Fruit fly (Drosophila melanogaster) whole organism, embryonic: ENCODE measurements around the gene S6KL.
A peak's percentile ranks its signal among the peaks of the same experiment; 100 is the strongest.

Experiments
- Antp ChIP-seq: fragments of 200-800 bp; sonication (Bioruptor generic); optimal IDR thresholded peaks from 3 replicates; lab custom pipeline; 2016; ENCODE audit warnings: missing biosample characterization, missing genetic modification characterization
- BEAF-32 ChIP-seq: fragments of 200-800 bp; sonication (Bioruptor generic); optimal IDR thresholded peaks from 3 replicates; lab custom pipeline; 2017; ENCODE audit warnings: missing biosample characterization, missing genetic modification characterization, mild to moderate bottlenecking, moderate library complexity, missing genetic modification reagents
- Bgb ChIP-seq: fragments of 200-800 bp; sonication (Bioruptor generic); IDR thresholded peaks from 2 replicates; pipeline ENCODE4 v1.3.6; 2022; ENCODE audit warnings: missing biosample characterization, missing genetic modification characterization; ENCODE audit not compliant: partially characterized antibody
- CG10267 ChIP-seq: fragments of 200-800 bp; sonication (Bioruptor generic); optimal IDR thresholded peaks from 2 replicates; lab custom pipeline; 2018; ENCODE audit warnings: missing biosample characterization, mild to moderate bottlenecking, missing genetic modification characterization, moderate library complexity
- CG12659 ChIP-seq: fragments of 200-800 bp; sonication (Bioruptor generic); optimal IDR thresholded peaks from 3 replicates; lab custom pipeline; 2017; ENCODE audit warnings: mild to moderate bottlenecking, missing biosample characterization, missing genetic modification reagents, missing genetic modification characterization
- CG13287 ChIP-seq: fragments of 200-800 bp; sonication (Bioruptor generic); IDR thresholded peaks from 2 replicates; pipeline ENCODE4 v1.3.6; 2022; ENCODE audit warnings: missing biosample characterization, missing genetic modification characterization; ENCODE audit not compliant: partially characterized antibody
- CG1529 ChIP-seq: fragments of 200-800 bp; sonication (Bioruptor generic); optimal IDR thresholded peaks from 3 replicates; lab custom pipeline; 2018; ENCODE audit warnings: missing biosample characterization, missing genetic modification characterization
- CG17328 ChIP-seq: fragments of 200-800 bp; sonication (Bioruptor generic); IDR thresholded peaks from 2 replicates; pipeline ENCODE4 v1.3.6; 2022; ENCODE audit warnings: missing biosample characterization, missing genetic modification characterization
- CG4424 ChIP-seq: fragments of 200-800 bp; sonication (Bioruptor generic); optimal IDR thresholded peaks from 3 replicates; lab custom pipeline; 2016; ENCODE audit warnings: missing biosample characterization, missing genetic modification characterization
- CG6791 ChIP-seq: fragments of 200-800 bp; sonication (Bioruptor generic); IDR thresholded peaks from 3 replicates; pipeline ENCODE4 v1.3.6; 2022; ENCODE audit warnings: missing biosample characterization, missing genetic modification characterization; ENCODE audit not compliant: partially characterized antibody
- CG7271 ChIP-seq: fragments of 200-800 bp; sonication (Bioruptor generic); optimal IDR thresholded peaks from 2 replicates; lab custom pipeline; 2018; ENCODE audit warnings: missing biosample characterization, mild to moderate bottlenecking, missing genetic modification characterization, moderate library complexity
- CG7963 ChIP-seq: fragments of 200-800 bp; sonication (Bioruptor generic); IDR thresholded peaks from 3 replicates; pipeline ENCODE4 v1.3.6; 2022; ENCODE audit warnings: missing biosample characterization, missing genetic modification characterization; ENCODE audit not compliant: partially characterized antibody
- CG8290 ChIP-seq, 3 experiments: fragments of 200-800 bp; sonication (Bioruptor generic); optimal IDR thresholded peaks; 2 replicates each; lab custom pipeline; 2016 to 2019; ENCODE audit warnings: missing biosample characterization in 3 of 3, missing genetic modification characterization in 3 of 3, mild to moderate bottlenecking in 2 of 3, moderate library complexity in 1 of 3
- CG8944 ChIP-seq: fragments of 200-800 bp; sonication (Bioruptor generic); optimal IDR thresholded peaks from 3 replicates; lab custom pipeline; 2016; ENCODE audit warnings: missing biosample characterization, missing genetic modification characterization
- CG9797 ChIP-seq: fragments of 200-800 bp; sonication (Bioruptor generic); optimal IDR thresholded peaks from 3 replicates; lab custom pipeline; 2018; ENCODE audit warnings: missing biosample characterization, mild to moderate bottlenecking, missing genetic modification characterization
- Chrac-16 ChIP-seq: fragments of 200-800 bp; sonication (Bioruptor generic); optimal IDR thresholded peaks from 3 replicates; lab custom pipeline; 2016; ENCODE audit warnings: missing biosample characterization, missing genetic modification characterization
- Dll ChIP-seq: fragments of 200-800 bp; sonication (Bioruptor generic); IDR thresholded peaks from 4 replicates; pipeline ENCODE4 v1.3.6; 2022; ENCODE audit warnings: missing biosample characterization, missing genetic modification characterization; ENCODE audit not compliant: partially characterized antibody
- Doc3 ChIP-seq: fragments of 200-800 bp; sonication (Bioruptor generic); IDR thresholded peaks from 3 replicates; pipeline ENCODE4 v1.3.6; 2022; ENCODE audit warnings: missing biosample characterization, missing genetic modification characterization; ENCODE audit not compliant: partially characterized antibody
- Dp ChIP-seq: fragments of 200-800 bp; sonication (Bioruptor generic); optimal IDR thresholded peaks from 2 replicates; lab custom pipeline; 2018; ENCODE audit warnings: missing biosample characterization, mild to moderate bottlenecking, missing genetic modification characterization, moderate library complexity
- Ets97D ChIP-seq: fragments of 200-800 bp; sonication (Bioruptor generic); optimal IDR thresholded peaks from 3 replicates; lab custom pipeline; 2016; ENCODE audit warnings: missing biosample characterization, missing genetic modification characterization
- HmgZ ChIP-seq: fragments of 200-800 bp; sonication (Bioruptor generic); optimal IDR thresholded peaks from 2 replicates; lab custom pipeline; 2018; ENCODE audit warnings: missing biosample characterization, mild to moderate bottlenecking, missing genetic modification characterization
- Hmr ChIP-seq: fragments of 200-800 bp; sonication (Bioruptor generic); optimal IDR thresholded peaks from 3 replicates; lab custom pipeline; 2017; ENCODE audit warnings: mild to moderate bottlenecking, missing biosample characterization, missing genetic modification reagents, missing genetic modification characterization
- Hr39 ChIP-seq: fragments of >200 bp; optimal IDR thresholded peaks from 2 replicates; lab custom pipeline; 2017
- Hsf ChIP-seq: fragments of 200-800 bp; sonication (Bioruptor generic); optimal IDR thresholded peaks from 3 replicates; lab custom pipeline; 2016; ENCODE audit warnings: missing biosample characterization, missing genetic modification characterization
- MESR4 ChIP-seq: fragments of 200-800 bp; sonication (Bioruptor generic); optimal IDR thresholded peaks from 2 replicates; lab custom pipeline; 2018; ENCODE audit warnings: missing biosample characterization, mild to moderate bottlenecking, missing genetic modification characterization, moderate library complexity
- Med ChIP-seq: fragments of 200-800 bp; sonication (Bioruptor generic); peaks from one replicate; lab custom pipeline; 2016; ENCODE audit warnings: missing biosample characterization, missing genetic modification characterization, mild to moderate bottlenecking, inconsistent platforms, moderate library complexity
- Opbp ChIP-seq: fragments of 200-800 bp; sonication (Bioruptor generic); IDR thresholded peaks from 3 replicates; pipeline ENCODE4 v1.3.6; 2022; ENCODE audit warnings: missing biosample characterization, missing genetic modification characterization; ENCODE audit not compliant: partially characterized antibody
- Sin3A ChIP-seq: fragments of >200 bp; optimal IDR thresholded peaks from 2 replicates; lab custom pipeline; 2018
- Sry-δ ChIP-seq: fragments of 200-800 bp; sonication (Bioruptor generic); optimal IDR thresholded peaks from 2 replicates; lab custom pipeline; 2016; ENCODE audit warnings: missing biosample characterization, missing genetic modification characterization
- YL-1 ChIP-seq: fragments of 200-800 bp; sonication (Bioruptor generic); optimal IDR thresholded peaks from 3 replicates; lab custom pipeline; 2017; ENCODE audit warnings: missing biosample characterization, mild to moderate bottlenecking, missing genetic modification characterization
- ash1 ChIP-seq: fragments of 200-800 bp; sonication (Bioruptor generic); optimal IDR thresholded peaks from 2 replicates; lab custom pipeline; 2018; ENCODE audit warnings: missing biosample characterization, mild to moderate bottlenecking, missing genetic modification characterization
- bbx ChIP-seq: fragments of 200-800 bp; sonication (Bioruptor generic); IDR thresholded peaks from 2 replicates; pipeline ENCODE4 v1.3.6; 2022; ENCODE audit warnings: missing biosample characterization, missing genetic modification characterization; ENCODE audit not compliant: partially characterized antibody
- chinmo ChIP-seq: fragments of 200-800 bp; sonication (Bioruptor generic); IDR thresholded peaks from 4 replicates; pipeline ENCODE4 v1.3.6; 2022; ENCODE audit warnings: missing biosample characterization, missing genetic modification characterization; ENCODE audit not compliant: partially characterized antibody
- emc ChIP-seq: fragments of 200-800 bp; sonication (Bioruptor generic); optimal IDR thresholded peaks from 2 replicates; lab custom pipeline; 2016; ENCODE audit warnings: missing biosample characterization, missing genetic modification characterization
- her ChIP-seq: fragments of 200-800 bp; sonication (Bioruptor generic); optimal IDR thresholded peaks from 2 replicates; lab custom pipeline; 2016; ENCODE audit warnings: missing biosample characterization, missing genetic modification characterization
- knrl ChIP-seq: fragments of 200-800 bp; sonication (Bioruptor generic); IDR thresholded peaks from 3 replicates; pipeline ENCODE4 v1.3.6; 2022; ENCODE audit warnings: missing biosample characterization, missing genetic modification characterization; ENCODE audit not compliant: partially characterized antibody
- mld ChIP-seq: fragments of 200-800 bp; sonication (Bioruptor generic); IDR thresholded peaks from 3 replicates; pipeline ENCODE4 v1.3.6; 2022; ENCODE audit warnings: missing biosample characterization, missing genetic modification characterization; ENCODE audit not compliant: partially characterized antibody
- nerfin-2 ChIP-seq: fragments of 200-800 bp; sonication (Bioruptor generic); IDR thresholded peaks from 2 replicates; pipeline ENCODE4 v1.3.6; 2022; ENCODE audit warnings: missing biosample characterization, missing genetic modification characterization; ENCODE audit not compliant: partially characterized antibody
- nom ChIP-seq: fragments of 200-800 bp; sonication (Bioruptor generic); optimal IDR thresholded peaks from 2 replicates; lab custom pipeline; 2017; ENCODE audit warnings: missing biosample characterization, missing genetic modification characterization, mild to moderate bottlenecking, moderate library complexity, missing genetic modification reagents
- pfk ChIP-seq: fragments of 200-800 bp; sonication (Bioruptor generic); optimal IDR thresholded peaks from 2 replicates; lab custom pipeline; 2018; ENCODE audit warnings: missing biosample characterization, mild to moderate bottlenecking, missing genetic modification characterization, moderate library complexity
- rib ChIP-seq: fragments of 200-800 bp; sonication (Bioruptor generic); IDR thresholded peaks from 2 replicates; pipeline ENCODE4 v1.3.6; 2022; ENCODE audit warnings: missing biosample characterization, missing genetic modification characterization
- row ChIP-seq: fragments of 200-800 bp; sonication (Bioruptor generic); IDR thresholded peaks from 3 replicates; pipeline ENCODE4 v1.3.6; 2022; ENCODE audit warnings: missing biosample characterization, missing genetic modification characterization
- sens ChIP-seq: fragments of 200-800 bp; sonication (Bioruptor generic); peaks from one replicate; lab custom pipeline; 2016; ENCODE audit warnings: missing biosample characterization, missing genetic modification characterization
- sna ChIP-seq: fragments of 200-800 bp; sonication (Bioruptor generic); IDR thresholded peaks from 2 replicates; pipeline ENCODE4 v1.3.6; 2022; ENCODE audit warnings: missing biosample characterization, missing genetic modification characterization; ENCODE audit not compliant: partially characterized antibody
- stwl ChIP-seq: fragments of 200-800 bp; sonication (Bioruptor generic); optimal IDR thresholded peaks from 3 replicates; lab custom pipeline; 2018; ENCODE audit warnings: missing biosample characterization, mild to moderate bottlenecking, missing genetic modification characterization, moderate library complexity
- unc-4 ChIP-seq: fragments of 200-800 bp; sonication (Bioruptor generic); IDR thresholded peaks from 2 replicates; pipeline ENCODE4 v1.3.6; 2022; ENCODE audit warnings: missing biosample characterization, missing genetic modification characterization; ENCODE audit not compliant: partially characterized antibody
- wor ChIP-seq: fragments of 200-800 bp; sonication (Bioruptor generic); IDR thresholded peaks from 2 replicates; pipeline ENCODE4 v1.3.6; 2022; ENCODE audit warnings: missing biosample characterization, missing genetic modification characterization
- zen ChIP-seq: fragments of 200-800 bp; sonication (Bioruptor generic); optimal IDR thresholded peaks from 3 replicates; lab custom pipeline; 2018; ENCODE audit warnings: missing biosample characterization, mild to moderate bottlenecking, missing genetic modification characterization, moderate library complexity

The S6KL gene

DNA sequence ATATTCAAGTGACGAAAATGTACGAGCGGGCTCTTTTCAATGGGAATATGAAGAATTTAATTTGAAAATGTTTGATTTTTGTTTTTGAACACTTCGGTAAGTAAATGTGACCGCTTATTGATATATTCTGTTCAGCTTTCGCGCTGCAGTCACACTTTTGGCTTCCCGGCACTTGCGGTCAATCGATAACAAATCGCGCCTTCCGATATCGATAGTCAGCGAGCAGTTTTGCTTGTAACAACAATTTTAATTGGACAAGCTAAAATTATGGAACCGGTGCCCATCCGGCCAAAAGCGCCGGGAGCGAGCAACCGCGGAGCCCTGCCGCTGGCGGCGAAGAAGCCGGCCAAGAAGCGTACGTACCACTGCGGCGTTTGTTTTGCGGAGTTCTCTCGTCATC is 42.1 kb downstream of the S6KL start, which contains the start of gene CG7101 (continued):
- TF ChIP-seq Opbp (GFP tag; lab: Robert Waterston, UW) (peak; percentile 71; the same call in 2 of the 3 replicates), emc (GFP tag; lab: Kevin White, UChicago) (no peak), nom (GFP tag; lab: Kevin White, UChicago) (no peak), her (GFP tag; lab: Kevin White, UChicago) (no peak), Dll (GFP tag; lab: Robert Waterston, UW) (peak; percentile 76), sens (peak; percentile 33), CG7271 (tag; lab: Kevin White, UChicago) (no peak), unc-4 (GFP tag; lab: Robert Waterston, UW) (peak; percentile 61), CG10267 (peak; percentile 27), CG6791 (GFP tag; lab: Robert Waterston, UW) (peak; percentile 74), knrl (GFP tag; lab: Robert Waterston, UW) (peak; percentile 50; the same call in 2 of the 3 replicates), Hmr (no peak), wor (GFP tag; lab: Robert Waterston, UW) (no peak), Hr39 (no peak), Bgb (GFP tag; lab: Robert Waterston, UW) (peak; percentile 79), chinmo (GFP tag; lab: Robert Waterston, UW) (0 out of 4 replicates have a peak, but pooled peaks have one; percentile 76), CG8290 (GFP tag; optimal IDR thresholded peaks at IDR 0.05; lab: Kevin White, UChicago) (peak; percentile 25), CG8290 (tag; optimal IDR thresholded peaks at IDR 0.05; lab: Kevin White, UChicago) (no peak), nerfin-2 (GFP tag; lab: Robert Waterston, UW) (peak; percentile 56), Med (GFP tag; lab: Kevin White, UChicago) (peak; percentile 62), BEAF-32 (GFP tag; lab: Kevin White, UChicago) (peak; percentile 60), HmgZ (tag; lab: Kevin White, UChicago) (no peak), row (peak; percentile 31; the same call in 1 of the 3 replicates), sna (GFP tag; lab: Robert Waterston, UW) (peak; percentile 70), CG7963 (GFP tag; lab: Robert Waterston, UW) (peak; percentile 70), CG17328 (GFP tag; lab: Robert Waterston, UW) (no peak), rib (GFP tag; lab: Robert Waterston, UW) (0 out of 2 replicates have a peak, but pooled peaks have one; percentile 17), Doc3 (GFP tag; lab: Robert Waterston, UW) (peak; percentile 47; the same call in 2 of the 3 replicates), stwl (tag; lab: Kevin White, UChicago) (peak; percentile 98), Chrac-16 (GFP tag; lab: Kevin White, UChicago) (no peak), Dp (GFP tag; lab: Kevin White, UChicago) (peak; percentile 71), ash1 (GFP tag; lab: Kevin White, UChicago) (no peak), Hsf (GFP tag; lab: Kevin White, UChicago) (no peak), CG9797 (GFP tag; lab: Kevin White, UChicago) (peak; percentile 72), CG13287 (GFP tag; lab: Robert Waterston, UW) (peak; percentile 79), bbx (GFP tag; lab: Robert Waterston, UW) (peak; percentile 70), Sin3A (peak; percentile 9), mld (GFP tag; lab: Robert Waterston, UW) (peak; percentile 61; the same call in 1 of the 3 replicates), zen (tag; lab: Kevin White, UChicago) (no peak), pfk (GFP tag; lab: Kevin White, UChicago) (no peak), YL-1 (peak; percentile 6), Antp (no peak), CG4424 (GFP tag; lab: Kevin White, UChicago) (no peak), CG8944 (no peak), Sry-δ (GFP tag; lab: Kevin White, UChicago) (peak; percentile 64), Ets97D (GFP tag; lab: Kevin White, UChicago) (peak; percentile 64), MESR4 (peak; percentile 48), CG12659 (GFP tag; lab: Kevin White, UChicago) (peak; percentile 47), CG1529 (no peak)
